Fruit fly (Drosophila melanogaster): ENCODE data around the gene Cht5.

- TF ChIP-seq CTCF (optimal IDR thresholded peaks at IDR 0.05) = no peak
- no peak for TF ChIP-seq CG8478 (optimal IDR thresholded peaks at IDR 0.05)
Observed at dm6 chr3R:13819037-13819436, 51.7 kb downstream of the Cht5 start.

Measured in S2 (cell line).